Worm (Caenorhabditis elegans) whole organism, L2 larva: ENCODE measurements around the gene eng-1.

Source experiments
- C34F6.9 ChIP-seq: fragments of 150-350 bp; optimal IDR thresholded peaks from 2 replicates; lab custom pipeline; 2014; ENCODE audit warnings: missing biosample characterization, missing genetic modification characterization
- F13H6.1 ChIP-seq: sonication (generic microtip); optimal IDR thresholded peaks from 2 replicates; lab custom pipeline; 2016; ENCODE audit warnings: missing genetic modification characterization, missing compliant biosample characterization
- R02D3.7 ChIP-seq: fragments of 150-350 bp; optimal IDR thresholded peaks from 2 replicates; lab custom pipeline; 2014; ENCODE audit warnings: missing biosample characterization, missing genetic modification characterization
- Y55F3AM.14 ChIP-seq: fragments of 200-800 bp; sonication (Bioruptor generic); optimal IDR thresholded peaks from 2 replicates; lab custom pipeline; 2018; ENCODE audit warnings: mild to moderate bottlenecking, missing genetic modification characterization, missing compliant biosample characterization
- ZK546.5 ChIP-seq: sonication (generic microtip); optimal IDR thresholded peaks from 2 replicates; lab custom pipeline; 2017; ENCODE audit warnings: missing biosample characterization, missing genetic modification characterization
- alr-1 ChIP-seq: fragments of 150-350 bp; optimal IDR thresholded peaks from 2 replicates; lab custom pipeline; 2014; ENCODE audit warnings: missing biosample characterization, missing genetic modification characterization
- aly-2 ChIP-seq: fragments of 150-350 bp; optimal IDR thresholded peaks from 2 replicates; lab custom pipeline; 2014; ENCODE audit warnings: missing biosample characterization, missing genetic modification characterization
- ama-1 ChIP-seq: fragments of 150-350 bp; optimal IDR thresholded peaks from 2 replicates; lab custom pipeline; 2018; ENCODE audit warnings: inconsistent platforms
- blmp-1 ChIP-seq: sonication (generic microtip); optimal IDR thresholded peaks from 2 replicates; lab custom pipeline; 2017; ENCODE audit warnings: missing genetic modification characterization, mild to moderate bottlenecking, missing compliant biosample characterization, antibody characterized with exemption, moderate library complexity; ENCODE audit not compliant: insufficient read depth
- ceh-16 ChIP-seq: fragments of 150-350 bp; optimal IDR thresholded peaks from 2 replicates; lab custom pipeline; 2014; ENCODE audit warnings: missing biosample characterization, missing genetic modification characterization
- ceh-82 ChIP-seq: fragments of 150-350 bp; optimal IDR thresholded peaks from 2 replicates; lab custom pipeline; 2014; ENCODE audit warnings: missing biosample characterization, missing genetic modification characterization
- crh-2 ChIP-seq: sonication (generic microtip); optimal IDR thresholded peaks from 2 replicates; lab custom pipeline; 2017; ENCODE audit warnings: missing biosample characterization, missing genetic modification characterization
- dmd-4 ChIP-seq: sonication (generic microtip); optimal IDR thresholded peaks from 2 replicates; lab custom pipeline; 2017; ENCODE audit warnings: missing biosample characterization, missing genetic modification characterization
- egl-27 ChIP-seq: sonication (generic microtip); optimal IDR thresholded peaks from 3 replicates; lab custom pipeline; 2017; ENCODE audit warnings: missing biosample characterization, missing genetic modification reagents, missing genetic modification characterization
- elt-1 ChIP-seq: fragments of 150-350 bp; optimal IDR thresholded peaks from 2 replicates; lab custom pipeline; 2014; ENCODE audit warnings: missing biosample characterization, missing genetic modification characterization
- elt-3 ChIP-seq: sonication (generic microtip); optimal IDR thresholded peaks from 2 replicates; lab custom pipeline; 2017; ENCODE audit warnings: missing biosample characterization, missing genetic modification characterization
- fos-1 ChIP-seq: fragments of 150-350 bp; optimal IDR thresholded peaks from 2 replicates; lab custom pipeline; 2014; ENCODE audit warnings: missing biosample characterization, missing genetic modification characterization
- gmeb-1 ChIP-seq: fragments of 150-350 bp; optimal IDR thresholded peaks from 2 replicates; lab custom pipeline; 2014; ENCODE audit warnings: missing biosample characterization, missing genetic modification characterization
- lin-11 ChIP-seq: fragments of 150-350 bp; sonication (generic microtip); optimal IDR thresholded peaks from 2 replicates; lab custom pipeline; 2014; ENCODE audit warnings: missing biosample characterization, missing genetic modification characterization, inconsistent platforms, mixed read lengths
- lin-13 ChIP-seq: fragments of 150-350 bp; optimal IDR thresholded peaks from 2 replicates; lab custom pipeline; 2014; ENCODE audit warnings: missing biosample characterization, missing genetic modification reagents, missing genetic modification characterization
- lin-39 ChIP-seq: fragments of 150-350 bp; optimal IDR thresholded peaks from 2 replicates; lab custom pipeline; 2014; ENCODE audit warnings: missing biosample characterization, missing genetic modification reagents, missing genetic modification characterization
- lsy-2 ChIP-seq, 2 experiments: fragments of 150-350 bp in 1 of 2; sonication (generic microtip) in 1 of 2; optimal IDR thresholded peaks; 2 replicates each; lab custom pipeline; 2014 to 2017; ENCODE audit warnings: missing biosample characterization in 2 of 2, missing genetic modification characterization in 2 of 2
- mab-5 ChIP-seq: fragments of 150-350 bp; optimal IDR thresholded peaks from 2 replicates; lab custom pipeline; 2014; ENCODE audit warnings: missing biosample characterization, missing genetic modification characterization
- mbf-1 ChIP-seq: sonication (generic microtip); optimal IDR thresholded peaks from 2 replicates; lab custom pipeline; 2017; ENCODE audit warnings: missing biosample characterization, missing genetic modification characterization
- mdl-1 ChIP-seq, 2 experiments: fragments of 150-350 bp in 1 of 2; sonication (generic microtip) in 1 of 2; optimal IDR thresholded peaks; 2 replicates each; lab custom pipeline; 2017; ENCODE audit warnings: missing biosample characterization in 2 of 2, missing genetic modification characterization in 2 of 2
- nhr-10 ChIP-seq: sonication (generic microtip); optimal IDR thresholded peaks from 2 replicates; lab custom pipeline; 2017; ENCODE audit warnings: missing biosample characterization, missing genetic modification characterization
- nhr-11 ChIP-seq: fragments of 150-350 bp; optimal IDR thresholded peaks from 2 replicates; lab custom pipeline; 2014; ENCODE audit warnings: missing biosample characterization, missing genetic modification characterization
- nhr-12 ChIP-seq: fragments of 150-350 bp; optimal IDR thresholded peaks from 2 replicates; lab custom pipeline; 2014; ENCODE audit warnings: missing biosample characterization, missing genetic modification characterization
- nhr-129 ChIP-seq: fragments of 150-350 bp; optimal IDR thresholded peaks from 2 replicates; lab custom pipeline; 2014; ENCODE audit warnings: missing biosample characterization, missing genetic modification characterization
- nhr-21 ChIP-seq: fragments of 150-350 bp; optimal IDR thresholded peaks from 2 replicates; lab custom pipeline; 2014; ENCODE audit warnings: missing biosample characterization, missing genetic modification characterization
- nhr-23 ChIP-seq: fragments of 150-350 bp; optimal IDR thresholded peaks from 2 replicates; lab custom pipeline; 2014; ENCODE audit warnings: missing biosample characterization, missing genetic modification reagents, missing genetic modification characterization
- nhr-237 ChIP-seq: fragments of 150-350 bp; optimal IDR thresholded peaks from 2 replicates; lab custom pipeline; 2014; ENCODE audit warnings: missing biosample characterization, missing genetic modification characterization
- nhr-25 ChIP-seq: fragments of 150-350 bp; sonication (generic microtip); optimal IDR thresholded peaks from 3 replicates; lab custom pipeline; 2014; ENCODE audit warnings: missing biosample characterization, missing genetic modification characterization
- nhr-6 ChIP-seq: fragments of 150-350 bp; optimal IDR thresholded peaks from 2 replicates; lab custom pipeline; 2014; ENCODE audit warnings: missing biosample characterization, missing genetic modification characterization
- nhr-77 ChIP-seq: fragments of 150-350 bp; optimal IDR thresholded peaks from 2 replicates; lab custom pipeline; 2014; ENCODE audit warnings: missing biosample characterization, missing genetic modification characterization
- peb-1 ChIP-seq: fragments of 150-350 bp; optimal IDR thresholded peaks from 2 replicates; lab custom pipeline; 2014; ENCODE audit warnings: missing biosample characterization, missing genetic modification characterization
- sem-4 ChIP-seq: fragments of 150-350 bp; optimal IDR thresholded peaks from 2 replicates; lab custom pipeline; 2014; ENCODE audit warnings: missing biosample characterization, missing genetic modification reagents, missing genetic modification characterization
- skn-1 ChIP-seq: sonication (generic microtip); optimal IDR thresholded peaks from 2 replicates; lab custom pipeline; 2017; ENCODE audit warnings: missing biosample characterization, missing genetic modification characterization
- sma-3 ChIP-seq: sonication (generic microtip); optimal IDR thresholded peaks from 2 replicates; lab custom pipeline; 2016; ENCODE audit warnings: missing genetic modification reagents, missing genetic modification characterization, missing compliant biosample characterization
- sma-9 ChIP-seq, 2 experiments: fragments of 150-350 bp in 1 of 2; sonication (generic microtip) in 1 of 2; optimal IDR thresholded peaks; 2 replicates each; lab custom pipeline; 2014 to 2016; ENCODE audit warnings: missing genetic modification characterization in 2 of 2, mild to moderate bottlenecking in 1 of 2, missing biosample characterization in 1 of 2, missing compliant biosample characterization in 1 of 2, missing genetic modification reagents in 1 of 2, moderate library complexity in 1 of 2
- snpc-4 ChIP-seq: fragments of 150-350 bp; optimal IDR thresholded peaks from 2 replicates; lab custom pipeline; 2014; ENCODE audit warnings: missing biosample characterization, missing genetic modification characterization
- unc-39 ChIP-seq: fragments of 150-350 bp; optimal IDR thresholded peaks from 2 replicates; lab custom pipeline; 2014; ENCODE audit warnings: missing biosample characterization, missing genetic modification characterization
- unc-55 ChIP-seq: fragments of 150-350 bp; sonication (generic microtip); optimal IDR thresholded peaks from 3 replicates; lab custom pipeline; 2014; ENCODE audit warnings: missing biosample characterization, missing genetic modification reagents, missing genetic modification characterization
- unc-62 ChIP-seq: fragments of 150-350 bp; optimal IDR thresholded peaks from 2 replicates; lab custom pipeline; 2014; ENCODE audit warnings: missing biosample characterization, missing genetic modification reagents, missing genetic modification characterization
- zag-1 ChIP-seq: fragments of 150-350 bp; optimal IDR thresholded peaks from 2 replicates; lab custom pipeline; 2014; ENCODE audit warnings: missing biosample characterization, missing genetic modification characterization
- ztf-1 ChIP-seq: fragments of 200-800 bp; sonication (Bioruptor generic); conservative IDR thresholded peaks from 2 replicates; pipeline ENCODE4 v1.3.6; 2022; ENCODE audit warnings: missing genetic modification characterization, missing compliant biosample characterization
- ztf-4 ChIP-seq: fragments of 150-350 bp; optimal IDR thresholded peaks from 2 replicates; lab custom pipeline; 2014; ENCODE audit warnings: missing biosample characterization, missing genetic modification characterization

Gene eng-1

ce11 chrIII:5838159-5839046, 29.9 kb downstream of the eng-1 start (continued):
- TF ChIP-seq unc-62 (GFP tag; lab: Kevin White, UChicago) = no peak
- TF ChIP-seq ceh-16 = peak; percentile 9
- TF ChIP-seq mab-5 = no peak
- TF ChIP-seq dmd-4 = no peak
- peak; percentile 69 for TF ChIP-seq F13H6.1 (tag; lab: Kevin White, UChicago)
- no peak for TF ChIP-seq R02D3.7 (tag; lab: Kevin White, UChicago)
- no peak for TF ChIP-seq lin-39 (tag; lab: Kevin White, UChicago)
- no peak for TF ChIP-seq nhr-237 (tag; lab: Kevin White, UChicago)
- TF ChIP-seq mbf-1 = no peak
- TF ChIP-seq lin-11 (tag; lab: Kevin White, UChicago) = no peak
- TF ChIP-seq sma-3 (GFP tag; lab: Kevin White, UChicago) = peak; percentile 71
- TF ChIP-seq zag-1 (tag; lab: Kevin White, UChicago) = no peak
- no peak for TF ChIP-seq ztf-1
- peak; percentile 92 for TF ChIP-seq crh-2 (tag; lab: Kevin White, UChicago)
- TF ChIP-seq blmp-1 (tag; lab: Kevin White, UChicago) = peak; percentile 36
- peak; percentile 73 for TF ChIP-seq nhr-21 (tag; lab: Kevin White, UChicago)
- peak in 1 of 2 experiments; percentile 58 for TF ChIP-seq lsy-2 (tag; optimal IDR thresholded peaks at IDR 0.05; lab: Kevin White, UChicago)
- no peak for TF ChIP-seq nhr-11 (tag; lab: Kevin White, UChicago)
- TF ChIP-seq ama-1 (lab: Kevin White, UChicago) = peak; percentile 73
- TF ChIP-seq unc-39 (tag; lab: Kevin White, UChicago) = no peak
- no peak for TF ChIP-seq nhr-6 (tag; lab: Kevin White, UChicago)

- TF ChIP-seq lsy-2 (tag; optimal IDR thresholded peaks at IDR 0.05; lab: Kevin White, UChicago) (no peak), R02D3.7 (tag; lab: Kevin White, UChicago) (no peak), zag-1 (tag; lab: Kevin White, UChicago) (no peak), sma-3 (GFP tag; lab: Kevin White, UChicago) (no peak), nhr-11 (tag; lab: Kevin White, UChicago) (no peak), F13H6.1 (tag; lab: Kevin White, UChicago) (no peak), elt-1 (no peak), skn-1 (tag; lab: Kevin White, UChicago) (no peak), nhr-10 (tag; lab: Kevin White, UChicago) (no peak), unc-55 (GFP tag; lab: Kevin White, UChicago) (no peak), dmd-4 (no peak), nhr-77 (no peak), nhr-12 (no peak), egl-27 (tag; lab: Kevin White, UChicago) (peak; percentile 23), blmp-1 (tag; lab: Kevin White, UChicago) (peak; percentile 3), crh-2 (tag; lab: Kevin White, UChicago) (no peak), ztf-4 (tag; lab: Kevin White, UChicago) (no peak), ceh-16 (no peak), ZK546.5 (no peak), peb-1 (tag; lab: Kevin White, UChicago) (no peak), gmeb-1 (tag; lab: Kevin White, UChicago) (peak; percentile 35), lin-39 (tag; lab: Kevin White, UChicago) (no peak), sma-9 (GFP tag; optimal IDR thresholded peaks at IDR 0.05; lab: Kevin White, UChicago) (peak; percentile 17), sma-9 (tag; optimal IDR thresholded peaks at IDR 0.05; lab: Kevin White, UChicago) (no peak), C34F6.9 (peak; percentile 18), unc-39 (tag; lab: Kevin White, UChicago) (no peak), nhr-6 (tag; lab: Kevin White, UChicago) (no peak), nhr-21 (tag; lab: Kevin White, UChicago) (no peak), sem-4 (tag; lab: Kevin White, UChicago) (no peak), lin-13 (no peak), unc-62 (GFP tag; lab: Kevin White, UChicago) (no peak), nhr-129 (no peak), nhr-23 (tag; lab: Kevin White, UChicago) (no peak), ztf-1 (no peak), mab-5 (no peak), alr-1 (tag; lab: Kevin White, UChicago) (no peak), fos-1 (tag; lab: Kevin White, UChicago) (no peak), ama-1 (lab: Kevin White, UChicago) (peak; percentile 14), nhr-237 (tag; lab: Kevin White, UChicago) (no peak), ceh-82 (no peak), elt-3 (tag; lab: Kevin White, UChicago) (no peak), mbf-1 (no peak), snpc-4 (tag; lab: Kevin White, UChicago) (no peak), lin-11 (tag; lab: Kevin White, UChicago) (no peak), Y55F3AM.14 (no peak), aly-2 (no peak), nhr-25 (peak; percentile 2), mdl-1 (tag; optimal IDR thresholded peaks at IDR 0.05; lab: Kevin White, UChicago) (no peak)
These were observed 31.5 kb downstream of the eng-1 start, which contains the start of gene W04D12.1 for ce11 chrIII:5836816-5837215. Gene W04D12.1, plus strand, starts transcription at chrIII:5836926.
